Fruit fly (Drosophila melanogaster): ENCODE results near the gene CG12182.

DNA sequence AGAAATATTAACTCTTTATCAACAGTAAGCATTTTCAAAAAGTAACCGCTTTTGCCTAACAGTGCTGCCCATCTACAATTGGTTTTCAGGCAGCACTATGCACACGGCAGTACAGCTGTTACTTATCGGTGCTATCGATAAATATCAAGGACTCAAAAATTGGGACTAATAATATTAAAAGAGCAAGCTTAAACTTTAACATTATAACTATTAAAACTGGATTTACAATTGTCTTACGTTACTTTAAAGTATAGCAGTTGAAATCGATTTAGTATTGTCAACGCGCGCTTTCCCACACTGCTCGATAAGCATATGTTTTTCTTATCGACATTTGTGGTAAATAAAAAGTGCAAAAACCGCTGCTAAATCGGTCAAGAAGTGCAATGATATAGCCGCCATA, 32.0 kb upstream of the CG12182 start, which contains the start of the genes CG42245 and MEP-1:
- peak; percentile 80 for TF ChIP-seq svp (GFP tag)
- no peak for TF ChIP-seq fd85E (GFP tag; optimal IDR thresholded peaks at IDR 0.05)
- no peak for TF ChIP-seq spab (GFP tag; optimal IDR thresholded peaks at IDR 0.05)
- TF ChIP-seq CG10631 (GFP tag; optimal IDR thresholded peaks at IDR 0.05) = peak; percentile 55
- no peak for TF ChIP-seq CG6276 (GFP tag; optimal IDR thresholded peaks at IDR 0.05)
- peak; percentile 61 for TF ChIP-seq Eip75B (GFP tag; optimal IDR thresholded peaks at IDR 0.05)
- peak; percentile 66 for TF ChIP-seq CG3919 (GFP tag; optimal IDR thresholded peaks at IDR 0.05)

All from whole organism, prepupa.